Fruit fly (Drosophila melanogaster) whole organism, embryonic: ENCODE measurements around the gene Nf-YC.

Experiments used
- CG10209 ChIP-seq: fragments of 200-800 bp; sonication (Bioruptor generic); optimal IDR thresholded peaks from 3 replicates; lab custom pipeline; 2017; ENCODE audit warnings: missing biosample characterization, mild to moderate bottlenecking, missing genetic modification characterization, missing genetic modification reagents
- CG10366 ChIP-seq: fragments of 200-800 bp; sonication (Bioruptor generic); IDR thresholded peaks from 2 replicates; pipeline ENCODE4 v1.3.6; 2022; ENCODE audit warnings: missing biosample characterization, missing genetic modification characterization
- CG10959 ChIP-seq: fragments of 200-800 bp; sonication (Bioruptor generic); IDR thresholded peaks from 2 replicates; pipeline ENCODE4 v1.3.6; 2022; ENCODE audit warnings: missing biosample characterization, missing genetic modification characterization
- CG11695 ChIP-seq: fragments of 200-800 bp; sonication (Bioruptor generic); IDR thresholded peaks from 3 replicates; pipeline ENCODE4 v1.3.6; 2022; ENCODE audit warnings: missing biosample characterization, missing genetic modification characterization
- CG13287 ChIP-seq: fragments of 200-800 bp; sonication (Bioruptor generic); IDR thresholded peaks from 2 replicates; pipeline ENCODE4 v1.3.6; 2022; ENCODE audit warnings: missing biosample characterization, missing genetic modification characterization; ENCODE audit not compliant: partially characterized antibody
- CG2678 ChIP-seq: fragments of 200-800 bp; sonication (Bioruptor generic); optimal IDR thresholded peaks from 3 replicates; lab custom pipeline; 2019; ENCODE audit warnings: missing biosample characterization, mild to moderate bottlenecking, missing genetic modification characterization, moderate library complexity
- CG32767 ChIP-seq: fragments of 200-800 bp; sonication (Bioruptor generic); IDR thresholded peaks from 2 replicates; pipeline ENCODE4 v1.3.6; 2022; ENCODE audit warnings: missing biosample characterization, missing genetic modification characterization
- CG42726 ChIP-seq: fragments of 200-800 bp; sonication (Bioruptor generic); IDR thresholded peaks from 2 replicates; pipeline ENCODE4 v1.3.6; 2022; ENCODE audit warnings: missing biosample characterization, missing genetic modification characterization; ENCODE audit not compliant: partially characterized antibody
- CG6765 ChIP-seq: fragments of 200-800 bp; sonication (Bioruptor generic); optimal IDR thresholded peaks from 3 replicates; lab custom pipeline; 2017; ENCODE audit warnings: missing biosample characterization, mild to moderate bottlenecking, missing genetic modification characterization
- CG6791 ChIP-seq: fragments of 200-800 bp; sonication (Bioruptor generic); IDR thresholded peaks from 3 replicates; pipeline ENCODE4 v1.3.6; 2022; ENCODE audit warnings: missing biosample characterization, missing genetic modification characterization; ENCODE audit not compliant: partially characterized antibody
- CG8478 ChIP-seq: fragments of >200 bp; optimal IDR thresholded peaks from 2 replicates; lab custom pipeline; 2018
- CG8944 ChIP-seq: fragments of 200-800 bp; sonication (Bioruptor generic); optimal IDR thresholded peaks from 3 replicates; lab custom pipeline; 2016; ENCODE audit warnings: missing biosample characterization, missing genetic modification characterization
- CG9609 ChIP-seq: fragments of 200-800 bp; sonication (Bioruptor generic); optimal IDR thresholded peaks from 3 replicates; lab custom pipeline; 2016; ENCODE audit warnings: missing biosample characterization, missing genetic modification characterization
- CkIIα-i1 ChIP-seq: fragments of 200-800 bp; sonication (Bioruptor generic); IDR thresholded peaks from 2 replicates; pipeline ENCODE4 v1.3.6; 2022; ENCODE audit warnings: missing biosample characterization, missing genetic modification characterization
- CoRest ChIP-seq: fragments of 200-800 bp; sonication (Bioruptor generic); optimal IDR thresholded peaks from 3 replicates; lab custom pipeline; 2018; ENCODE audit warnings: missing biosample characterization, mild to moderate bottlenecking, missing genetic modification characterization, moderate library complexity
- Dll ChIP-seq: fragments of 200-800 bp; sonication (Bioruptor generic); IDR thresholded peaks from 4 replicates; pipeline ENCODE4 v1.3.6; 2022; ENCODE audit warnings: missing biosample characterization, missing genetic modification characterization; ENCODE audit not compliant: partially characterized antibody
- ERR ChIP-seq: fragments of 200-800 bp; sonication (Bioruptor generic); optimal IDR thresholded peaks from 2 replicates; lab custom pipeline; 2016; ENCODE audit warnings: missing biosample characterization, missing genetic modification characterization
- Gug ChIP-seq: fragments of 200-800 bp; sonication (Bioruptor generic); IDR thresholded peaks from 4 replicates; pipeline ENCODE4 v1.3.6; 2022; ENCODE audit warnings: missing biosample characterization, missing genetic modification characterization
- Hey ChIP-seq: fragments of 200-800 bp; sonication (Bioruptor generic); optimal IDR thresholded peaks from 3 replicates; lab custom pipeline; 2018; ENCODE audit warnings: missing biosample characterization, mild to moderate bottlenecking, missing genetic modification characterization
- Kr ChIP-seq: fragments of 200-800 bp; sonication (Bioruptor generic); optimal IDR thresholded peaks from 2 replicates; lab custom pipeline; 2017; ENCODE audit warnings: missing biosample characterization, mild to moderate bottlenecking, missing genetic modification characterization
- Myb ChIP-seq: fragments of 200-800 bp; sonication (Bioruptor generic); optimal IDR thresholded peaks from 2 replicates; lab custom pipeline; 2016; ENCODE audit warnings: missing biosample characterization, missing genetic modification characterization
- Nf-YC ChIP-seq: fragments of 200-800 bp; optimal IDR thresholded peaks from 3 replicates; lab custom pipeline; 2019; ENCODE audit warnings: missing biosample characterization, mild to moderate bottlenecking, missing genetic modification characterization, moderate library complexity
- Sox102F ChIP-seq: fragments of 200-800 bp; sonication (Bioruptor generic); optimal IDR thresholded peaks from 2 replicates; lab custom pipeline; 2018; ENCODE audit warnings: missing biosample characterization, mild to moderate bottlenecking, missing genetic modification characterization, moderate library complexity
- TFAM ChIP-seq: fragments of 200-800 bp; sonication (Bioruptor generic); optimal IDR thresholded peaks from 2 replicates; lab custom pipeline; 2017; ENCODE audit warnings: missing biosample characterization, missing genetic modification characterization, inconsistent platforms
- Tbp ChIP-seq: fragments of >200 bp; optimal IDR thresholded peaks from 2 replicates; lab custom pipeline; 2018; ENCODE audit warnings: missing biosample characterization, missing genetic modification characterization
- Xrp1 ChIP-seq: fragments of 200-800 bp; sonication (Bioruptor generic); IDR thresholded peaks from 2 replicates; pipeline ENCODE4 v1.3.6; 2022; ENCODE audit warnings: missing biosample characterization, missing genetic modification characterization
- bbx ChIP-seq: fragments of 200-800 bp; sonication (Bioruptor generic); IDR thresholded peaks from 2 replicates; pipeline ENCODE4 v1.3.6; 2022; ENCODE audit warnings: missing biosample characterization, missing genetic modification characterization; ENCODE audit not compliant: partially characterized antibody
- cas ChIP-seq: fragments of 200-800 bp; sonication (Bioruptor generic); IDR thresholded peaks from 2 replicates; pipeline ENCODE4 v1.3.6; 2022; ENCODE audit warnings: missing biosample characterization, missing genetic modification characterization
- corto ChIP-seq: fragments of 200-800 bp; sonication (Bioruptor generic); optimal IDR thresholded peaks from 2 replicates; lab custom pipeline; 2016; ENCODE audit warnings: missing biosample characterization, mild to moderate bottlenecking, missing genetic modification characterization, moderate library complexity
- crc ChIP-seq: fragments of 200-800 bp; sonication (Bioruptor generic); optimal IDR thresholded peaks from 2 replicates; lab custom pipeline; 2016; ENCODE audit warnings: missing biosample characterization, missing genetic modification characterization
- croc ChIP-seq: fragments of 200-800 bp; sonication (Bioruptor generic); conservative IDR thresholded peaks from 3 replicates; pipeline ENCODE4 v1.3.6; 2022; ENCODE audit warnings: missing biosample characterization, missing genetic modification characterization
- gcm ChIP-seq: fragments of 200-800 bp; sonication (Bioruptor generic); optimal IDR thresholded peaks from 2 replicates; lab custom pipeline; 2019; ENCODE audit warnings: missing biosample characterization, mild to moderate bottlenecking, missing genetic modification characterization, moderate library complexity
- grau ChIP-seq: fragments of 200-800 bp; optimal IDR thresholded peaks from 3 replicates; lab custom pipeline; 2019; ENCODE audit warnings: missing biosample characterization, mild to moderate bottlenecking, missing genetic modification characterization, moderate library complexity
- gsb-n ChIP-seq: fragments of 200-800 bp; sonication (Bioruptor generic); optimal IDR thresholded peaks from 3 replicates; lab custom pipeline; 2018; ENCODE audit warnings: missing biosample characterization, mild to moderate bottlenecking, missing genetic modification characterization
- jigr1 ChIP-seq: fragments of 200-800 bp; sonication (Bioruptor generic); IDR thresholded peaks from 3 replicates; pipeline ENCODE4 v1.3.6; 2022; ENCODE audit warnings: missing biosample characterization, missing genetic modification characterization
- ken ChIP-seq: fragments of 200-800 bp; sonication (Bioruptor generic); IDR thresholded peaks from 3 replicates; pipeline ENCODE4 v1.3.6; 2022; ENCODE audit warnings: missing biosample characterization, missing genetic modification characterization
- knrl ChIP-seq: fragments of 200-800 bp; sonication (Bioruptor generic); IDR thresholded peaks from 3 replicates; pipeline ENCODE4 v1.3.6; 2022; ENCODE audit warnings: missing biosample characterization, missing genetic modification characterization; ENCODE audit not compliant: partially characterized antibody
- lov ChIP-seq, 2 experiments: fragments of 200-800 bp in 1 of 2; fragments of >200 bp in 1 of 2; sonication (Bioruptor generic) in 1 of 2; IDR thresholded peaks in 1 of 2; optimal IDR thresholded peaks in 1 of 2; 2 replicates in 1 of 2; 3 replicates in 1 of 2; pipeline versions ENCODE4 v1.3.6 to Lab custom; 2017 to 2022; ENCODE audit warnings: missing biosample characterization in 1 of 2, missing genetic modification characterization in 1 of 2
- odd ChIP-seq: fragments of 200-800 bp; sonication (Bioruptor generic); optimal IDR thresholded peaks from 2 replicates; lab custom pipeline; 2017; ENCODE audit warnings: missing biosample characterization, mild to moderate bottlenecking, missing genetic modification characterization
- pan ChIP-seq, 4 experiments: fragments of >200 bp in 3 of 4; fragments of 200-800 bp in 1 of 4; sonication (Bioruptor generic) in 1 of 4; optimal IDR thresholded peaks in 3 of 4; IDR thresholded peaks in 1 of 4; 2 replicates each; pipeline versions ENCODE4 v1.3.6 to Lab custom; 2017 to 2022; ENCODE audit warnings: missing biosample characterization in 2 of 4, missing genetic modification characterization in 2 of 4, mixed read lengths in 1 of 4
- pita ChIP-seq: fragments of 200-800 bp; sonication (Bioruptor generic); optimal IDR thresholded peaks from 2 replicates; lab custom pipeline; 2017; ENCODE audit warnings: missing biosample characterization, mild to moderate bottlenecking, missing genetic modification characterization
- repo ChIP-seq: fragments of 200-800 bp; sonication (Bioruptor generic); optimal IDR thresholded peaks from 2 replicates; lab custom pipeline; 2016; ENCODE audit warnings: missing biosample characterization, missing genetic modification characterization
- so ChIP-seq: fragments of 200-800 bp; sonication (Bioruptor generic); IDR thresholded peaks from 3 replicates; pipeline ENCODE4 v1.3.6; 2022; ENCODE audit warnings: missing biosample characterization, missing genetic modification characterization
- sr ChIP-seq: fragments of 200-800 bp; sonication (Bioruptor generic); IDR thresholded peaks from 3 replicates; pipeline ENCODE4 v1.3.6; 2022; ENCODE audit warnings: missing biosample characterization, missing genetic modification characterization
- tin ChIP-seq: fragments of 200-800 bp; sonication (Bioruptor generic); optimal IDR thresholded peaks from 3 replicates; lab custom pipeline; 2016; ENCODE audit warnings: missing biosample characterization, missing genetic modification characterization
- tna ChIP-seq: fragments of 200-800 bp; sonication (Bioruptor generic); IDR thresholded peaks from 2 replicates; pipeline ENCODE4 v1.3.6; 2022; ENCODE audit warnings: missing biosample characterization, missing genetic modification characterization; ENCODE audit not compliant: partially characterized antibody
- wor ChIP-seq: fragments of 200-800 bp; sonication (Bioruptor generic); IDR thresholded peaks from 2 replicates; pipeline ENCODE4 v1.3.6; 2022; ENCODE audit warnings: missing biosample characterization, missing genetic modification characterization
- z ChIP-seq: fragments of 200-800 bp; sonication (Bioruptor generic); IDR thresholded peaks from 3 replicates; pipeline ENCODE4 v1.3.6; 2022; ENCODE audit warnings: missing biosample characterization, missing genetic modification characterization

Gene Nf-YC

DNA sequence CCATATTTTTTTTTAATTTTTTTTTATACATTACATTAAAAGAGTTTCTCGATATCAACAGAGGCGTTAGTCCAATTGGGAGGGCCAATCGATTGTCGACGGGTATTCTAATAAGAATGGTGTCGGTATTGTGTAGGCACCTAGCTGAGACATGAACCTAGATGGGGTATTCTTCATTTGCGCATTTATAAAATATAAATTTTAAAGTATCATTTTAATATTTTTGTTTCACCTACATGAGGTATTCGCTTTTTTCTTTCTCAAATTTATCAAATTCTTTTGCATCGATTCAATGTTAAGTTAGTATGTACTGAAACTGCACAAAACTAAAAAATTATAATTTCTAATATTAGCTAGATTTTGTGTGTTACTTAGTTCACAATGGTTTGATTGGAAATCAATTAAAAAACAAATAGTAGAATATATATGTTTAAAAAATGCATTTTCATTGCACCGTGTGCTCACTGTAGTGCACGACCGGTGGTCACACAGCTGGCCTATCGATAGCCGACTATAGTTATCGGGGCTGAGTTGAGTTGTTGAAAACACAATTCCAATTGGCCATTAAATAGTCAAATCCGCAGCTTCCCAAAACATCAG is 23.2 kb upstream of the Nf-YC start, which contains the start of the genes CG14435 and Tmf (continued):
- TF ChIP-seq bbx (GFP tag; lab: Robert Waterston, UW) (peak; percentile 47; the same call in 1 of the 2 replicates), CG6791 (GFP tag; lab: Robert Waterston, UW) (peak; percentile 51; the same call in 2 of the 3 replicates), CG10209 (GFP tag; lab: Kevin White, UChicago) (peak; percentile 84), CG2678 (peak; percentile 90), CG13287 (GFP tag; lab: Robert Waterston, UW) (peak; percentile 55), gsb-n (tag; lab: Kevin White, UChicago) (peak; percentile 67), cas (GFP tag; lab: Robert Waterston, UW) (0 out of 2 replicates have a peak, but pooled peaks have one; percentile 72), odd (GFP tag; lab: Kevin White, UChicago) (peak; percentile 59), CG8944 (GFP tag; lab: Kevin White, UChicago) (peak; percentile 23), Myb (GFP tag; lab: Kevin White, UChicago) (peak; percentile 4), CG6765 (GFP tag; lab: Kevin White, UChicago) (peak; percentile 63), CkIIα-i1 (GFP tag; lab: Robert Waterston, UW) (no peak), CG8478 (lab: Kevin White, UChicago) (no peak), tin (peak; percentile 78), jigr1 (GFP tag; lab: Robert Waterston, UW) (peak; percentile 66; the same call in 1 of the 3 replicates), wor (GFP tag; lab: Robert Waterston, UW) (peak; percentile 75), CG10366 (GFP tag; lab: Robert Waterston, UW) (peak; percentile 85), Tbp (GFP tag; lab: Kevin White, UChicago) (no peak), so (GFP tag; lab: Robert Waterston, UW) (peak; percentile 57; the same call in 2 of the 3 replicates), tna (GFP tag; lab: Robert Waterston, UW) (0 out of 2 replicates have a peak, but pooled peaks have one; percentile 8), sr (0 out of 3 replicates have a peak, but pooled peaks have one; percentile 41), grau (peak; percentile 98), lov (optimal IDR thresholded peaks at IDR 0.05; lab: Kevin White, UChicago) (no peak), lov (GFP tag; IDR thresholded peaks at IDR 0.05; lab: Robert Waterston, UW) (peak; percentile 73; the same call in 2 of the 3 replicates), gcm (GFP tag; lab: Kevin White, UChicago) (peak; percentile 62), Kr (GFP tag; lab: Kevin White, UChicago) (no peak), ken (GFP tag; lab: Robert Waterston, UW) (peak; percentile 85), CG42726 (GFP tag; lab: Robert Waterston, UW) (0 out of 2 replicates have a peak, but pooled peaks have one; percentile 20), knrl (GFP tag; lab: Robert Waterston, UW) (0 out of 3 replicates have a peak, but pooled peaks have one; percentile 43), Gug (GFP tag; lab: Robert Waterston, UW) (peak; percentile 90), Nf-YC (peak; percentile 81), crc (GFP tag; lab: Kevin White, UChicago) (no peak), Hey (tag; lab: Kevin White, UChicago) (no peak), corto (GFP tag; lab: Kevin White, UChicago) (no peak), CG32767 (GFP tag; lab: Robert Waterston, UW) (peak; percentile 80), pita (peak; percentile 47), TFAM (GFP tag; lab: Kevin White, UChicago) (no peak), repo (GFP tag; lab: Kevin White, UChicago) (no peak), CG10959 (peak; percentile 73), Xrp1 (peak; percentile 88), ERR (GFP tag; lab: Kevin White, UChicago) (no peak), Dll (peak; percentile 66), CG11695 (GFP tag; lab: Robert Waterston, UW) (peak; percentile 64; the same call in 2 of the 3 replicates), z (GFP tag; lab: Robert Waterston, UW) (no peak), CG9609 (GFP tag; lab: Kevin White, UChicago) (peak; percentile 18), Sox102F (GFP tag; lab: Kevin White, UChicago) (peak; percentile 9), croc (GFP tag; lab: Robert Waterston, UW) (peak; percentile 72), pan (optimal IDR thresholded peaks at IDR 0.05; lab: Kevin White, UChicago) (no peak), pan (GFP tag; optimal IDR thresholded peaks at IDR 0.05 in 1 of 2, IDR thresholded peaks at IDR 0.05 in 1 of 2) (peak in 1 of 2 experiments; percentile 82), CoRest (tag; lab: Kevin White, UChicago) (peak; percentile 93)
